Fruit fly (Drosophila melanogaster) whole organism, prepupa: ENCODE data around the gene CG8641.

Source experiments
- Blimp-1 ChIP-seq: fragments of 200-800 bp; sonication (Bioruptor generic); optimal IDR thresholded peaks from 3 replicates; lab custom pipeline; 2017; ENCODE audit warnings: missing biosample characterization, missing genetic modification characterization, mild to moderate bottlenecking, moderate library complexity, missing genetic modification reagents
- CG16779 ChIP-seq: fragments of 200-800 bp; sonication (Bioruptor generic); optimal IDR thresholded peaks from 3 replicates; lab custom pipeline; 2017; ENCODE audit warnings: missing biosample characterization, mild to moderate bottlenecking, missing genetic modification characterization
- CG3919 ChIP-seq: fragments of 200-800 bp; sonication (Bioruptor generic); optimal IDR thresholded peaks from 3 replicates; lab custom pipeline; 2016; ENCODE audit warnings: missing biosample characterization, missing genetic modification characterization
- CG6792 ChIP-seq: fragments of 200-800 bp; sonication (Bioruptor generic); optimal IDR thresholded peaks from 3 replicates; lab custom pipeline; 2016; ENCODE audit warnings: missing biosample characterization, missing genetic modification characterization
- Gug ChIP-seq: fragments of 200-800 bp; sonication (Bioruptor generic); IDR thresholded peaks from 2 replicates; pipeline ENCODE4 v1.3.6; 2022; ENCODE audit warnings: missing biosample characterization, missing genetic modification characterization
- Hr39 ChIP-seq: fragments of 200-800 bp; sonication (Bioruptor generic); optimal IDR thresholded peaks from 2 replicates; lab custom pipeline; 2016; ENCODE audit warnings: missing biosample characterization, missing genetic modification characterization
- fkh ChIP-seq: fragments of 200-800 bp; sonication (Bioruptor generic); optimal IDR thresholded peaks from 3 replicates; lab custom pipeline; 2017; ENCODE audit warnings: missing biosample characterization, mild to moderate bottlenecking, missing genetic modification characterization, moderate library complexity
- pdm3 ChIP-seq: fragments of 200-800 bp; sonication (Bioruptor generic); optimal IDR thresholded peaks from 3 replicates; lab custom pipeline; 2016; ENCODE audit warnings: missing biosample characterization, missing genetic modification characterization

dm6 chr3L:7113010-7113409 is 35.7 kb upstream of the CG8641 start:
- TF ChIP-seq CG6792 (GFP tag; lab: Kevin White, UChicago) (peak; percentile 37), Gug (GFP tag; lab: Robert Waterston, UW) (no peak), fkh (GFP tag; lab: Kevin White, UChicago) (no peak), pdm3 (GFP tag; lab: Kevin White, UChicago) (peak; percentile 56), CG16779 (tag; lab: Kevin White, UChicago) (no peak), Hr39 (GFP tag; lab: Kevin White, UChicago) (peak; percentile 56), Blimp-1 (GFP tag; lab: Kevin White, UChicago) (no peak), CG3919 (GFP tag; lab: Kevin White, UChicago) (peak; percentile 53)
